Comparison of ENCODE assay signal across 3 worm cellular contexts in the genomic region with DNA sequence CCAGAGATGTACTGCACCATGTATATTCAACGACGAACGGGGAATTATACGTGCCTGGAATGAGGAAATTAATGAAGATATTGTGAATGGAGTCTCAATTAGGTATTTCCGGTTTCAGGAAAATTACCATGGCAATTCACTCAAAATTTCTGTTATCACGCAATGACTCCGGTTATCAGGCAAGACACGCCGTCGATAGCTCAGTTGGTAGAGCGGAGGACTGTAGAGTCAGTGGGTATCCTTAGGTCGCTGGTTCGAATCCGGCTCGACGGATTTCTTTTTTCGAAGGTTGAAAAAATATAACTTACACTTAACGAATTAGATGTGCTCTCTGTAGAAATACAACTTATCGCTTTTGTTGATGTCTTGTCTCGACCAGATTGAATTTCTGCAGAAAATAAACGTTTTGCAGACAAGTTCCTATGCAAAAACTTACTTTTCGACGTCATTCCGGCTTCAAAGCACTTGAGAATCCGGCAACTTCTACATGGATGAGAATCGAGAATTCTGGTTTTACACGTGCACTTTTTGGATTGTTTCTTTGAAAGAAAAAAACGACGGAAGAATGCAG.
TF ChIP-seq lines count a peak whose summit lies in the region.

No protein-coding gene starts in this region.

TF ChIP-seq in whole organism, L3 larva, 47 proteins besides CTCF, POLR2A, EP300 and RAD21:
- TF ChIP-seq nfya-1 (tag; optimal IDR thresholded peaks at IDR 0.05; lab: Kevin White, UChicago; ENCODE audit: insufficient read depth), result no peak
- peak; percentile 1 for TF ChIP-seq pqm-1 (tag; optimal IDR thresholded peaks at IDR 0.05; lab: Kevin White, UChicago)
- no peak for TF ChIP-seq skn-1 (tag; optimal IDR thresholded peaks at IDR 0.05; lab: Kevin White, UChicago)
- peak; percentile 33 for TF ChIP-seq elt-2 (tag; optimal IDR thresholded peaks at IDR 0.05; lab: Kevin White, UChicago)

TF ChIP-seq in whole organism, L4 larva, 104 proteins besides CTCF, POLR2A, EP300 and RAD21 (continues in another document):
- no peak for TF ChIP-seq nhr-11 (tag; optimal IDR thresholded peaks at IDR 0.05; lab: Kevin White, UChicago)
- no peak for TF ChIP-seq mxl-3 (GFP tag; optimal IDR thresholded peaks at IDR 0.05; lab: Kevin White, UChicago)
- no peak for TF ChIP-seq zip-11 (GFP tag; IDR thresholded peaks at IDR 0.05; lab: Robert Waterston, UW)
- TF ChIP-seq R02D3.7 (tag; optimal IDR thresholded peaks at IDR 0.05; lab: Kevin White, UChicago), result no peak
- no peak for TF ChIP-seq T26A8.4 (GFP tag; IDR thresholded peaks at IDR 0.05; lab: Robert Waterston, UW)
- TF ChIP-seq dmd-6 (GFP tag; IDR thresholded peaks at IDR 0.05; lab: Robert Waterston, UW), result no peak
- TF ChIP-seq fos-1 (tag; optimal IDR thresholded peaks at IDR 0.05; lab: Kevin White, UChicago), result no peak
- no peak for TF ChIP-seq unc-130 (GFP tag; optimal IDR thresholded peaks at IDR 0.05; lab: Kevin White, UChicago)
- no peak for TF ChIP-seq ces-1 (GFP tag; optimal IDR thresholded peaks at IDR 0.05; lab: Kevin White, UChicago)
- no peak for TF ChIP-seq pqm-1 (tag; optimal IDR thresholded peaks at IDR 0.05; lab: Kevin White, UChicago)
- no peak for TF ChIP-seq Y5F2A.4 (GFP tag; optimal IDR thresholded peaks at IDR 0.05; lab: Kevin White, UChicago)
- no peak for TF ChIP-seq daf-19 (GFP tag; conservative IDR thresholded peaks at IDR 0.05; lab: Robert Waterston, UW)
- no peak for TF ChIP-seq hlh-11 (tag; optimal IDR thresholded peaks at IDR 0.05; lab: Kevin White, UChicago)
- TF ChIP-seq tag-97 (GFP tag; IDR thresholded peaks at IDR 0.05; lab: Robert Waterston, UW), result no peak
- no peak for TF ChIP-seq nhr-76 (tag; optimal IDR thresholded peaks at IDR 0.05; lab: Kevin White, UChicago)
- TF ChIP-seq spr-3 (GFP tag; optimal IDR thresholded peaks at IDR 0.05; lab: Kevin White, UChicago), result no peak
- no peak for TF ChIP-seq D1046.2 (GFP tag; IDR thresholded peaks at IDR 0.05; lab: Robert Waterston, UW)
- TF ChIP-seq sdz-12 (GFP tag; optimal IDR thresholded peaks at IDR 0.05; lab: Kevin White, UChicago), result no peak
- TF ChIP-seq tra-1 (GFP tag; IDR thresholded peaks at IDR 0.05; lab: Robert Waterston, UW), result 0 out of 2 replicates have a peak, but pooled peaks have one; percentile 27
- TF ChIP-seq Y105C5A.15 (GFP tag; IDR thresholded peaks at IDR 0.05; lab: Robert Waterston, UW), result no peak
- no peak for TF ChIP-seq snpc-4 (tag; optimal IDR thresholded peaks at IDR 0.05; lab: Kevin White, UChicago)
- TF ChIP-seq nhr-42 (GFP tag; IDR thresholded peaks at IDR 0.05; lab: Robert Waterston, UW), result no peak
- no peak for TF ChIP-seq nhr-102 (tag; optimal IDR thresholded peaks at IDR 0.05; lab: Kevin White, UChicago)
- 0 out of 2 replicates have a peak, but pooled peaks have one; percentile 34 for TF ChIP-seq vab-7 (GFP tag; IDR thresholded peaks at IDR 0.05; lab: Robert Waterston, UW)
- TF ChIP-seq mdt-29 (GFP tag; IDR thresholded peaks at IDR 0.05; lab: Robert Waterston, UW), result no peak
- no peak for TF ChIP-seq lin-13 (GFP tag; optimal IDR thresholded peaks at IDR 0.05; lab: Kevin White, UChicago)
- no peak for TF ChIP-seq F49E8.2 (tag; optimal IDR thresholded peaks at IDR 0.05; lab: Kevin White, UChicago; ENCODE audit: borderline replicate concordance)
- TF ChIP-seq ceh-32 (tag; optimal IDR thresholded peaks at IDR 0.05; lab: Kevin White, UChicago; ENCODE audit: poor library complexity), result no peak
- TF ChIP-seq zip-2 (tag; optimal IDR thresholded peaks at IDR 0.05; lab: Kevin White, UChicago), result no peak
- no peak for TF ChIP-seq gei-8 (GFP tag; optimal IDR thresholded peaks at IDR 0.05; lab: Kevin White, UChicago)
- TF ChIP-seq unc-39 (tag; optimal IDR thresholded peaks at IDR 0.05; lab: Kevin White, UChicago), result no peak
- peak; percentile 7 for TF ChIP-seq dve-1 (tag; optimal IDR thresholded peaks at IDR 0.05; lab: Kevin White, UChicago; ENCODE audit: insufficient read depth)
- TF ChIP-seq skn-1 (tag; optimal IDR thresholded peaks at IDR 0.05; lab: Kevin White, UChicago), result no peak
- TF ChIP-seq rbr-2 (tag; optimal IDR thresholded peaks at IDR 0.05; lab: Kevin White, UChicago), result no peak
- no peak for TF ChIP-seq lin-29 (GFP tag; IDR thresholded peaks at IDR 0.05; lab: Robert Waterston, UW)
- no peak for TF ChIP-seq dmd-9 (GFP tag; IDR thresholded peaks at IDR 0.05; lab: Robert Waterston, UW)
- TF ChIP-seq lim-7 (GFP tag; IDR thresholded peaks at IDR 0.05; lab: Robert Waterston, UW), result peak; percentile 64; the same call in 1 of the 2 replicates
- no peak for TF ChIP-seq dpl-1 (GFP tag; optimal IDR thresholded peaks at IDR 0.05; lab: Kevin White, UChicago)
- no peak for TF ChIP-seq F26F4.8 (GFP tag; conservative IDR thresholded peaks at IDR 0.05; lab: Robert Waterston, UW)
- TF ChIP-seq aly-2 (tag; optimal IDR thresholded peaks at IDR 0.05; lab: Kevin White, UChicago), result no peak
- TF ChIP-seq madf-5 (GFP tag; IDR thresholded peaks at IDR 0.05; lab: Robert Waterston, UW), result no peak
- TF ChIP-seq lsy-2 (tag; optimal IDR thresholded peaks at IDR 0.05; lab: Kevin White, UChicago), result no peak

TF ChIP-seq in whole organism, young adult, 124 proteins besides CTCF, POLR2A, EP300 and RAD21:
- TF ChIP-seq hsf-1 (GFP tag; IDR thresholded peaks at IDR 0.05; lab: Robert Waterston, UW) (0 out of 2 replicates have a peak, but pooled peaks have one; percentile 42), hmg-1.2 (GFP tag; IDR thresholded peaks at IDR 0.05; lab: Robert Waterston, UW) (peak; percentile 28), ztf-18 (tag; optimal IDR thresholded peaks at IDR 0.05; lab: Kevin White, UChicago) (peak; percentile 29), F10E7.11 (tag; optimal IDR thresholded peaks at IDR 0.05; lab: Kevin White, UChicago) (no peak), lin-26 (GFP tag; IDR thresholded peaks at IDR 0.05; lab: Robert Waterston, UW) (peak; percentile 72), C06A6.2 (GFP tag; conservative IDR thresholded peaks at IDR 0.05; lab: Robert Waterston, UW) (no peak), madf-6 (GFP tag; IDR thresholded peaks at IDR 0.05; lab: Robert Waterston, UW) (peak; percentile 40; the same call in 1 of the 2 replicates), rcor-1 (GFP tag; IDR thresholded peaks at IDR 0.05; lab: Robert Waterston, UW) (peak; percentile 26; the same call in 1 of the 2 replicates), dpl-1 (GFP tag; optimal IDR thresholded peaks at IDR 0.05; lab: Kevin White, UChicago) (no peak), die-1 (tag; optimal IDR thresholded peaks at IDR 0.05; lab: Kevin White, UChicago) (peak; percentile 59), nhr-90 (tag; optimal IDR thresholded peaks at IDR 0.05; lab: Kevin White, UChicago) (peak; percentile 52), D2030.7 (GFP tag; IDR thresholded peaks at IDR 0.05; lab: Robert Waterston, UW) (peak; percentile 40), rec-8 (tag; optimal IDR thresholded peaks at IDR 0.05; lab: Kevin White, UChicago) (no peak), ama-1 (optimal IDR thresholded peaks at IDR 0.05; lab: Kevin White, UChicago) (no peak), ama-1 (GFP tag; optimal IDR thresholded peaks at IDR 0.05; lab: Kevin White, UChicago) (peak in 1 of 2 experiments; percentile 47), him-1 (tag; optimal IDR thresholded peaks at IDR 0.05; lab: Kevin White, UChicago) (peak; percentile 57), snpc-4 (GFP tag; optimal IDR thresholded peaks at IDR 0.05; lab: Kevin White, UChicago) (peak; percentile 11), snpc-4 (tag; optimal IDR thresholded peaks at IDR 0.05; lab: Kevin White, UChicago) (no peak), tbp1 (GFP tag; optimal IDR thresholded peaks at IDR 0.05; lab: Kevin White, UChicago) (peak; percentile 86), unc-130 (GFP tag; optimal IDR thresholded peaks at IDR 0.05; lab: Kevin White, UChicago) (no peak), B0261.1 (tag; optimal IDR thresholded peaks at IDR 0.05; lab: Kevin White, UChicago) (peak; percentile 53), madf-8 (GFP tag; conservative IDR thresholded peaks at IDR 0.05; lab: Robert Waterston, UW) (no peak), rpc-1 (optimal IDR thresholded peaks at IDR 0.05; lab: Kevin White, UChicago) (peak; percentile 60), rpc-1 (tag; optimal IDR thresholded peaks at IDR 0.05; lab: Kevin White, UChicago) (peak; percentile 76)
